Worm (Caenorhabditis elegans): ENCODE results near the gene hmit-1.3.

hmit-1.3 gene

ce11 chrIII:3519505-3519904, at the start of gene hmit-1.3:
Gene hmit-1.3, minus strand, starts transcription at chrIII:3519607.
- TF ChIP-seq ets-7 (tag; optimal IDR thresholded peaks at IDR 0.05), result no peak
- TF ChIP-seq F13C5.2 (tag; optimal IDR thresholded peaks at IDR 0.05), result no peak
- no peak for TF ChIP-seq pes-1 (GFP tag; IDR thresholded peaks at IDR 0.05)
- no peak for TF ChIP-seq hmg-4 (GFP tag; optimal IDR thresholded peaks at IDR 0.05)
- TF ChIP-seq B0310.2 (tag; optimal IDR thresholded peaks at IDR 0.05), result no peak
- TF ChIP-seq aly-1 (tag; optimal IDR thresholded peaks at IDR 0.05), result no peak
- no peak for TF ChIP-seq tbx-37 (GFP tag; conservative IDR thresholded peaks at IDR 0.05)
- no peak for TF ChIP-seq hnd-1 (tag; optimal IDR thresholded peaks at IDR 0.05)
- no peak for TF ChIP-seq tbx-11 (GFP tag; IDR thresholded peaks at IDR 0.05)
- no peak for TF ChIP-seq scrt-1 (GFP tag; IDR thresholded peaks at IDR 0.05)
- TF ChIP-seq sea-1 (GFP tag; conservative IDR thresholded peaks at IDR 0.05), result no peak
- TF ChIP-seq hmbx-1 (tag; optimal IDR thresholded peaks at IDR 0.05), result no peak

DNA sequence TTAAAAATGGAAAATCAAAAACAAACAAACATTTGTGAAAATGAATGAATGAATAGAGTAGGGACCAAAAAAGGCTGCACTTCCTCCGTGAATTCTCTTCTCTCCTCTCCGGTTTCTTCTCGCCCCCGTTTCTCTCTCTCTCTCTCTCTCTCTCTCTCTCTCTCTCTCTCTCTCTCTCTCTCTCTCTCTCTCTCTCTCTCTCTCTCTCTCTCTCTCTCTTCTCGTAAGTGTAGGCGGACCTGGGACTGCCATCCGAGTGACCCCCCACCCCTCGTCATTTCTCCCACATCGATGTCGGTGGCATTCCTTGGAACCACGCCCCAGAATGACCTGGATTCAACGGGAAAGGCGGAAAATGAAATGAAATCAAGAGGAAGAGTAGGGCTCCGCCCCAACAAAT, 47.4 kb upstream of the hmit-1.3 start:
- TF ChIP-seq hmg-4 (GFP tag; optimal IDR thresholded peaks at IDR 0.05), result peak; percentile 8
- no peak for TF ChIP-seq hmbx-1 (tag; optimal IDR thresholded peaks at IDR 0.05)
- TF ChIP-seq F13C5.2 (tag; optimal IDR thresholded peaks at IDR 0.05), result no peak
- no peak for TF ChIP-seq tbx-11 (GFP tag; IDR thresholded peaks at IDR 0.05)
- TF ChIP-seq hnd-1 (tag; optimal IDR thresholded peaks at IDR 0.05), result no peak

ce11 chrIII:3564762-3565359, 45.5 kb upstream of the hmit-1.3 start:
- no peak for TF ChIP-seq hmg-4 (GFP tag; optimal IDR thresholded peaks at IDR 0.05)
- no peak for TF ChIP-seq flt-1 (GFP tag; IDR thresholded peaks at IDR 0.05)
- TF ChIP-seq F13C5.2 (tag; optimal IDR thresholded peaks at IDR 0.05), result no peak
- no peak for TF ChIP-seq tra-4 (tag; optimal IDR thresholded peaks at IDR 0.05)

DNA sequence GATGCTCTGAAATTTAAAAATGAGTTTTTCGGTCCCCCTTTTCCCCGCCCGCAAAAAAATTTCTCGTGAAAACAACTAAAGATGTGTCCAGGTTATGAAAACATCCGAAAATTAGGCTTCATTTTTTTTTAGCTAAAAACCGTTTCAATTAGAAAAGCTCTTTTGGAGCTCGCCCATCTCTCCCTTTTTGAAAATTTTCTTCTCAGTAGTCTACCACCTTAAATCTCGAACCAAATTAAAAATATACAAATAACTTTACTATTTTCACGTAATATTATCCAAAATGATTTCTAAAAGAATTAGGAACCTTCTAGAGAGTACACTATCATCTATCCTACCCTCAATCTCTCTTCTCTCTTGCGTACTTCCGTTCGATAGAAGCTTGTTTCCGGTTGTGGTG, 42.9 kb upstream of the hmit-1.3 start:
- TF ChIP-seq aly-1 (tag; optimal IDR thresholded peaks at IDR 0.05) (no peak), F13C5.2 (tag; optimal IDR thresholded peaks at IDR 0.05) (no peak), tra-4 (tag; optimal IDR thresholded peaks at IDR 0.05) (no peak), ets-7 (tag; optimal IDR thresholded peaks at IDR 0.05) (no peak), B0310.2 (tag; optimal IDR thresholded peaks at IDR 0.05) (no peak), tbx-11 (GFP tag; IDR thresholded peaks at IDR 0.05) (no peak), ama-1 (optimal IDR thresholded peaks at IDR 0.05) (no peak), pes-1 (GFP tag; IDR thresholded peaks at IDR 0.05) (no peak), hmbx-1 (tag; optimal IDR thresholded peaks at IDR 0.05) (no peak), ceh-36 (tag; optimal IDR thresholded peaks at IDR 0.05) (no peak), sea-1 (GFP tag; conservative IDR thresholded peaks at IDR 0.05) (no peak), flt-1 (GFP tag; IDR thresholded peaks at IDR 0.05) (no peak), tbx-37 (GFP tag; conservative IDR thresholded peaks at IDR 0.05) (no peak), hmg-4 (GFP tag; optimal IDR thresholded peaks at IDR 0.05) (no peak), hnd-1 (tag; optimal IDR thresholded peaks at IDR 0.05) (no peak), ceh-13 (GFP tag; optimal IDR thresholded peaks at IDR 0.05) (no peak), scrt-1 (GFP tag; IDR thresholded peaks at IDR 0.05) (no peak)

DNA sequence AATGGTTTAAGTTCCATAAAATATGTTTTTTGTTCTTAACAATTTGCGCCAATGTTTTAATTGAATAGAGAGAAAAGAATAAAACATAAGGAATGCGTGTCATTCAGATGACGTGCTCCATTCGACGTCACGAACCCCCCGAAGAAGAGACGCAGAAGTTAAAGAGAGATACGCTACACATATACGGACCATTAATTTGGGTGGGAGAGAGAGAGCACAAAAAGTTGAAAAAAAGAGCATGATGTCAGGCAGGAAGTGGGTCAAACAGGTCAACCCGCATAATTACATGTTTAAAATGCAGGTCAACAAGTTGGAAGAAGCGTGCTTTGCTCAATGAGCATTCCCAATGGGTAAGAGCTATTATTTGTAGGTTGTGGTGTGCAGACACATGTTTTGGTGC, 40.8 kb upstream of the hmit-1.3 start:
- TF ChIP-seq ets-7 (tag; optimal IDR thresholded peaks at IDR 0.05) (no peak), hmg-4 (GFP tag; optimal IDR thresholded peaks at IDR 0.05) (no peak), sea-1 (GFP tag; conservative IDR thresholded peaks at IDR 0.05) (no peak), B0310.2 (tag; optimal IDR thresholded peaks at IDR 0.05) (no peak), ceh-13 (GFP tag; optimal IDR thresholded peaks at IDR 0.05) (no peak), ama-1 (optimal IDR thresholded peaks at IDR 0.05) (no peak)

DNA sequence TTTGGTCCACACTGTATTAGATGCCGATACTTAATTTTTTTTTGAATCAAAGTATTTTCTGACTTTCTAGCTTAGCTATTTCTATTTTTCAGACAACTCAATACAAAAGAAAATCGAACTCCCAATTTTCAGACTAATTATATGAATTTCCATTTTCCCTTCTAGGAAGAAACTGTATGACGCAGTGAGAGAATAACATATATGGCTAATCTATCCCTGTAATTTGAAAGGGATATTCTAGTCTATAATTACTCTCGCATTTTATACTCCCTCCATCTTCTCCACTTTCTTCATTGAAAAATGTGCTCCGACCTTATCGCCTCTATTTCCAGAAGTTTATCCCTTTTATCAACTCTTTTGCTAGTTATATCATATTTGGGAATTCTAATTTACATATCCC, 33.9 kb upstream of the hmit-1.3 start, which contains the start of gene C54C6.4:
TSS of gene C54C6.4 (plus strand) at position 301 of the 400 bp plus-strand sequence.
- TF ChIP-seq ets-7 (tag; optimal IDR thresholded peaks at IDR 0.05) (no peak), sea-1 (GFP tag; conservative IDR thresholded peaks at IDR 0.05) (no peak), flt-1 (GFP tag; IDR thresholded peaks at IDR 0.05) (no peak), ceh-36 (tag; optimal IDR thresholded peaks at IDR 0.05) (no peak), B0310.2 (tag; optimal IDR thresholded peaks at IDR 0.05) (no peak), hmg-4 (GFP tag; optimal IDR thresholded peaks at IDR 0.05) (no peak), aly-1 (tag; optimal IDR thresholded peaks at IDR 0.05) (no peak), ceh-13 (GFP tag; optimal IDR thresholded peaks at IDR 0.05) (no peak), tra-4 (tag; optimal IDR thresholded peaks at IDR 0.05) (no peak), tbx-37 (GFP tag; conservative IDR thresholded peaks at IDR 0.05) (no peak), ama-1 (optimal IDR thresholded peaks at IDR 0.05) (no peak), tbx-11 (GFP tag; IDR thresholded peaks at IDR 0.05) (no peak), hmbx-1 (tag; optimal IDR thresholded peaks at IDR 0.05) (no peak), pes-1 (GFP tag; IDR thresholded peaks at IDR 0.05) (no peak)

- TF ChIP-seq ceh-13 (GFP tag; optimal IDR thresholded peaks at IDR 0.05) (no peak), scrt-1 (GFP tag; IDR thresholded peaks at IDR 0.05) (no peak), F13C5.2 (tag; optimal IDR thresholded peaks at IDR 0.05) (no peak), B0310.2 (tag; optimal IDR thresholded peaks at IDR 0.05) (no peak), aly-1 (tag; optimal IDR thresholded peaks at IDR 0.05) (no peak), tbx-37 (GFP tag; conservative IDR thresholded peaks at IDR 0.05) (no peak), tra-4 (tag; optimal IDR thresholded peaks at IDR 0.05) (no peak)
Measured at ce11 chrIII:3550364-3550763, 31.0 kb upstream of the hmit-1.3 start.

DNA sequence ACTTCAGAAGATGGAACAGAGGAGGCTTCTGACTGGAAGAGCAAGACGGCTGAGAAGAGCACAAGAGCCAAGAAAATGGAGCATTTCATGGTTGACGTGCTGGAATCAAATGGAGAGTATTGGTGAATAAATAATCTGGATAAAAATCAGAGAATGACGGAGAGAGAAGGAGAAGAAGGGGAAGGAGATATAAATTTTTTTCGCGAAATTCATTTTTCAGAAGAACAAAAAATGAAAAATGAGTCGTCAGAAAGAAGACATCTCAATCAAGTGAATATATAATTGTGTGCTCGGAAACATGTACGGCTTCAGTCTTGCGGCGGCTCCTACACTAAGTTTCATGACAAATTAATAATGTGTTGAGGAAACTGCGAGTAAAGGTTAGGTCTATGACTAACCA, 30.3 kb upstream of the hmit-1.3 start, which contains the start of gene C54C6.5:
TSS of gene C54C6.5 (minus strand) at position 101 of the 400 bp plus-strand sequence.
- TF ChIP-seq ceh-13 (GFP tag; optimal IDR thresholded peaks at IDR 0.05), result no peak
- no peak for TF ChIP-seq aly-1 (tag; optimal IDR thresholded peaks at IDR 0.05)
